Worm (Caenorhabditis elegans): Measurements from ENCODE around the gene ZK1098.9.

The ZK1098.9 gene

DNA sequence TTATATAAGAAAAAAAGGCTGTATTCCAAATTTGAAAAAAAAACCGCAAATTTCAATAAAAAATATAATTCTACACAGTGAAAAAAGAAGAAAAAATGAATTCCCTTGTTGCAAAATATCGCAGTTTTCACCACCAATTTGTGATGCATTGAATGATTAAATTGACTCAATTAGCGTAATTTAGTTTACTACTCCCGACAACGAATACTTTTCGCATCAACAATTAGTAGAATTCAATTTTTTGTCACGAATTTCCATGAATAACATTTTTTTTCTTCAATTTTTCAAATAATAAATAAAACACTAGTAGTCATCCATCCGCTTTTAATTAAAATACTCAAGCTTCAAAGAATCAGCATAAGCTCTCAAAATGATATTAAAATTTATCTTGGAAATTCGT, 41.1 kb downstream of the ZK1098.9 start:
- TF ChIP-seq nhr-71 (tag; optimal IDR thresholded peaks at IDR 0.05) (peak; percentile 52), ama-1 (optimal IDR thresholded peaks at IDR 0.05) (no peak), zag-1 (tag; optimal IDR thresholded peaks at IDR 0.05) (peak; percentile 6), swsn-7 (tag; optimal IDR thresholded peaks at IDR 0.05) (no peak), fkh-8 (tag; optimal IDR thresholded peaks at IDR 0.05) (peak; percentile 38), nhr-47 (tag; optimal IDR thresholded peaks at IDR 0.05) (peak; percentile 36), lsy-2 (tag; optimal IDR thresholded peaks at IDR 0.05) (peak; percentile 5 to 29), lin-14 (GFP tag; optimal IDR thresholded peaks at IDR 0.05) (peak; percentile 72), ceh-8 (GFP tag; optimal IDR thresholded peaks at IDR 0.05) (peak; percentile 94)

DNA sequence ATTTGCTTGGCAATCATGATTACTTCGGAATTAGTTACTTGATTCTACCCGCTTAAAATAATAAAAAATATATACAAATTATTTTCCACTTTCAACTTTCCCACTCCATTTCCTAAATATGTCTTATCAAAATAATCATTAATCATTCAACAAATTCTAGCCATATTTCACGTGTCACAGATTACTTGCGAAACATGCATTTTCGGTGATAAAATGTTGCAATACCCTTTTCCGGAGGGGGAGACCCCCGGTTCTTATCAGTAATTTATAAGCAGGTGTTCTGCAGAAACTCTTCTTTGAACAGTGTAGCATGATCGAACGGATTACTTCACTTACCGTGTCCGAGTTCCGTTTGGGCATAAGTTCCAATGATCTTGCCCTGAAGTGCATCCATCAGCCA, 46.0 kb downstream of the ZK1098.9 start:
- TF ChIP-seq elt-2 (tag; optimal IDR thresholded peaks at IDR 0.05), result peak; percentile 83
- no peak for TF ChIP-seq lin-15B (tag; optimal IDR thresholded peaks at IDR 0.05)
- TF ChIP-seq elt-3 (tag; optimal IDR thresholded peaks at IDR 0.05), result no peak
- no peak for TF ChIP-seq nhr-85 (tag)
- no peak for TF ChIP-seq ceh-90 (tag; optimal IDR thresholded peaks at IDR 0.05)
- no peak for TF ChIP-seq nhr-84 (tag; optimal IDR thresholded peaks at IDR 0.05)
- no peak for TF ChIP-seq blmp-1 (tag; optimal IDR thresholded peaks at IDR 0.05)
- TF ChIP-seq pax-3 (tag; optimal IDR thresholded peaks at IDR 0.05), result no peak
- peak in 1 of 2 experiments; percentile 2 for TF ChIP-seq mdl-1 (tag; optimal IDR thresholded peaks at IDR 0.05)

DNA sequence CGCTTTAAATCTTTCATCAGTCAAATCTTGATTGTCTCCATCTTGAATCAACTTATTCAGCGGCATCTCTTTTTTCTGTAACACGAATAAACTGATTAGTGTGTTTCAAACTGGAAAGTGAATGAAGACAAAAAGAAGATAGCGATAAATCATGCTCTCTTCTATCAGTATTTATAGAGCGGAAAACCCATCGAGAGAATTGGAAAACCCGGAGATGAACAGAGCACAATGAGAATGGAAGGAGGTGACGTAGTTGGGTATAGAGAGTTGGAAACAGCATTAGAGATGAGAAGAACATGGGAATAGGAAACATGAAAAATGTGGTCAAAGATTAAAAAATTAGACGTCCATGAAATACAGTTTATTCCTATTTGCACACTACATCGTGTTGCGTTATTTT, 47.9 kb downstream of the ZK1098.9 start, which contains the start of gene acox-1.5:
acox-1.5 (minus strand) TSS at position 75 of the 400 bp plus-strand sequence.
- TF ChIP-seq elt-2 (tag; optimal IDR thresholded peaks at IDR 0.05) (peak; percentile 35), dsc-1 (tag; optimal IDR thresholded peaks at IDR 0.05) (no peak)
